Worm (Caenorhabditis elegans): ENCODE results near the gene dmsr-12.

The dmsr-12 gene

DNA sequence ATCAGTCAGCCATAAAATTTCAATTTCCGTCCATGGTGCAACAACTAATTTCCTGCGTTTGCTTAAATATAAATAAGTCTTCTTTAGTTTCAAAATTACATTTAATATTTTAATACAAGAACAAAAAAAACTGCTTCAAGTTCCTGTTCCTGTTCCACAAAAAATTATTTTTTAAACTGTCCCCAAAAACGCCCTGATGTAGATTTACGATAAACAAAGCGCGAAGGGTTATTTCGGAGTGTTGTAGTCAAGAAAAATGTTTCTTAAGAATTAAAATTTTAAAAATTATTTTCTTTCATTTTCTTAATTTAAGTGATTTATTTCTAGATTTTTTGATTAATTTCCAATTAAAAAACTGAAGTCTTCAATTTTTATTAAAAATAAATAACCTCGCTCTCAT, 32.4 kb upstream of the dmsr-12 start, which contains the start of gene T15B7.15:
Gene T15B7.15, minus strand, starts transcription at position 67 of the 400 bp plus-strand sequence.
- peak in 1 of 3 experiments; percentile 31 for TF ChIP-seq lin-35 (GFP tag; optimal IDR thresholded peaks at IDR 0.05)
- TF ChIP-seq nhr-90 (tag; optimal IDR thresholded peaks at IDR 0.05): no peak
- TF ChIP-seq attf-3 (GFP tag; conservative IDR thresholded peaks at IDR 0.05): peak; percentile 93
- TF ChIP-seq ceh-40 (GFP tag; IDR thresholded peaks at IDR 0.05): no peak

DNA sequence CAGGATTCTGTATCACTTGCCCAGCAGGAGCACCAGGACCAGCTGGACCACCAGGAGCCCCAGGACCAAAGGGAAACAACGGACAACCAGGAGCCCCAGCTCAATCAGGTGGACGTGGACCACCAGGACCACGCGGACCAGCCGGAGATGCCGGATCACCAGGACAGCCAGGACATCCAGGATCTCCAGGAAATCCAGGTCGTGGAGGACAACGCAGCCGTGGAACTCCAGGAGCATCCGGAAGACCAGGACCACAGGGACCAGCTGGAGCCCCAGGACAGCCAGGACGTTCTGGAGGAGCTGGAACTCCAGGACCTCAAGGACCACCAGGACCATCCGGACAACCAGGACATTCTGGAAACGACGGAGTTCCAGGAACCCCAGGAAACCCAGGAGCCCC, 29.8 kb upstream of the dmsr-12 start:
- TF ChIP-seq zfh-2 (GFP tag; conservative IDR thresholded peaks at IDR 0.05): peak; percentile 76
- TF ChIP-seq egrh-3 (GFP tag; IDR thresholded peaks at IDR 0.05): peak; percentile 86
- TF ChIP-seq aptf-3 (GFP tag; IDR thresholded peaks at IDR 0.05): no peak

DNA sequence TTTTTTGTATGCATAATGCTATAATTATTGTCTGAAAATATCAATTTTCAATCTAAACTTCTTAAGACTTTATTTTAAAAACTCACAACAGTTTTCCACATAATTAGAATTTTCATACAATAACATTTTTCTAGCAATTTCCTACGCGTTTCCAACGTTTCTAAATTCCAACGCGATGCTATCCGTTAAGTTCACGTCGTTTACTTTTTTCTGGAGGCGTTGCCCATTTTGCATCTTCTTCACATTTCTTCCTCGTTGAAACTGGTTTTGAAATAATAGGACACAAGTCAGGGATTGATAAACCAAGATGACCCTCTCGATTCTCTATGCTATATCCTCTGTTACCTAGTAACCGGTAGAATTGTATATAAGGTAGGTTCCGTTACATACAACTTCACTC, 29.0 kb upstream of the dmsr-12 start, which contains the start of the genes T15B7.14 and col-143:
Gene T15B7.14, minus strand, starts transcription at position 101 of the 400 bp plus-strand sequence.
Gene col-143, plus strand, starts transcription at position 394 of the 400 bp plus-strand sequence.
- no peak for TF ChIP-seq hmg-20 (GFP tag; IDR thresholded peaks at IDR 0.05)
- no peak for TF ChIP-seq Y67H2A.10 (GFP tag; conservative IDR thresholded peaks at IDR 0.05)
- TF ChIP-seq Y53G8AR.9 (GFP tag; conservative IDR thresholded peaks at IDR 0.05): no peak
- no peak for TF ChIP-seq ztf-18 (tag; optimal IDR thresholded peaks at IDR 0.05)
- TF ChIP-seq snpc-3.4 (tag; optimal IDR thresholded peaks at IDR 0.05): no peak
- no peak for TF ChIP-seq ceh-100 (GFP tag; IDR thresholded peaks at IDR 0.05)
- no peak for TF ChIP-seq madf-3 (GFP tag; IDR thresholded peaks at IDR 0.05)
- no peak for TF ChIP-seq aptf-3 (GFP tag; IDR thresholded peaks at IDR 0.05)
- TF ChIP-seq F37B4.10 (GFP tag; IDR thresholded peaks at IDR 0.05): no peak
- no peak for TF ChIP-seq egl-44 (GFP tag; IDR thresholded peaks at IDR 0.05)
- TF ChIP-seq K12H6.12 (tag; optimal IDR thresholded peaks at IDR 0.05): no peak
- no peak for TF ChIP-seq ztf-26 (tag; optimal IDR thresholded peaks at IDR 0.05)
- no peak for TF ChIP-seq hlh-12 (tag; optimal IDR thresholded peaks at IDR 0.05)
- TF ChIP-seq F10E7.11 (tag; optimal IDR thresholded peaks at IDR 0.05): no peak
- no peak for TF ChIP-seq efl-1 (GFP tag; optimal IDR thresholded peaks at IDR 0.05)
- no peak for TF ChIP-seq nfya-1 (tag; optimal IDR thresholded peaks at IDR 0.05; ENCODE audit: borderline replicate concordance, insufficient read depth)
- no peak for TF ChIP-seq ceh-79 (tag; optimal IDR thresholded peaks at IDR 0.05)
- no peak for TF ChIP-seq die-1 (tag; optimal IDR thresholded peaks at IDR 0.05)
- no peak for TF ChIP-seq ztf-6 (GFP tag; IDR thresholded peaks at IDR 0.05)

DNA sequence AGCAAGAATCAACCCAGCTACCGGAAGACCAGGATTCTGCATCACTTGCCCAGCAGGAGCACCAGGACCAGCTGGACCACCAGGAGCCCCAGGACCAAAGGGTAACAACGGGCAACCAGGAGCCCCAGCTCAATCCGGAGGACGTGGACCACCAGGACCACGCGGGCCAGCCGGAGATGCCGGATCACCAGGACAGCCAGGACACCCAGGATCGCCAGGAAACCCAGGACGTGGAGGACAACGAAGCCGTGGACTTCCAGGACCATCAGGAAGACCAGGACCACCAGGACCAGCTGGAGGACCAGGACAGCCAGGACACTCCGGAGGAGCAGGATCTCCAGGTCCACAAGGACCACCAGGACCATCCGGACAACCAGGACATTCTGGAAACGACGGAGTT, 25.3 kb upstream of the dmsr-12 start:
- peak; percentile 77 for TF ChIP-seq zfh-2 (GFP tag; conservative IDR thresholded peaks at IDR 0.05)
- no peak for TF ChIP-seq ceh-27 (GFP tag; optimal IDR thresholded peaks at IDR 0.05)
- peak; percentile 90 for TF ChIP-seq egrh-3 (GFP tag; IDR thresholded peaks at IDR 0.05)
- no peak for TF ChIP-seq mcd-1 (GFP tag; IDR thresholded peaks at IDR 0.05)
- TF ChIP-seq Y79H2A.3 (GFP tag; conservative IDR thresholded peaks at IDR 0.05): no peak
- no peak for TF ChIP-seq him-1 (tag; optimal IDR thresholded peaks at IDR 0.05)

DNA sequence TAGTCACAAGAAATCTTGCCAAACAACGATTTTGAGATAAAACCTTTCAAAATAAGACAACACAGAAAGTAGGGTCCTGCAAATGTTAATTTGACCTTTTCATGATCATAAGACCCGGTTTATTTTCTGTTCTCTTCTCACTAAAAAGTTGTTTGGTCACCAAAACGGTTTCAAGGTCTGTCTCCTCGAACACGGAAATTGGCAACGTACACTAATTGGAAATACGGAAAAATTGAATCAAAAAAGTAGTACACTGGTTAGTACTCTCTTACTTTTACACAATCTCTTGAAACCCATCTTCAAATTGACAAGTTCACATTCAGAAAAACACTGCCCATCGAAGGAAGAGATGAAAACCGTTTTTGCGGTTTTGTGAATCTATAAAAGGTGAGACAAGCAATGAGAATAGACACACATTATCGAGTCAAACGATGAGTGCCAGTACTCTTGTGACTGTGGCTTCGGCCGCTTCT, 24.6 kb upstream of the dmsr-12 start, which contains the start of gene col-142:
Gene col-142, plus strand, starts transcription at position 423 of the 473 bp plus-strand sequence.
- no peak for TF ChIP-seq hsf-1 (GFP tag; IDR thresholded peaks at IDR 0.05)
- TF ChIP-seq lin-54 (GFP tag; optimal IDR thresholded peaks at IDR 0.05): no peak
- no peak for TF ChIP-seq chd-7 (tag; optimal IDR thresholded peaks at IDR 0.05)
